Worm (Caenorhabditis elegans) whole organism, young adult: ENCODE measurements around the gene srh-246.
"Not testable (repeated sequence)": the region's sequence is repeated elsewhere in the genome, so short reads cannot be mapped to it uniquely, and the experiment has no call there.

Experiments used
- B0261.1 ChIP-seq: sonication (generic microtip); optimal IDR thresholded peaks from 2 replicates; lab custom pipeline; 2016; ENCODE audit warnings: mild to moderate bottlenecking, missing genetic modification characterization, moderate library complexity, missing compliant biosample characterization
- D2030.7 ChIP-seq: fragments of 200-800 bp; sonication (Bioruptor generic); IDR thresholded peaks from 2 replicates; pipeline ENCODE4 v1.3.6; 2022; ENCODE audit warnings: missing genetic modification reagents, missing genetic modification characterization, missing compliant biosample characterization
- F23B12.7 ChIP-seq: sonication (generic microtip); optimal IDR thresholded peaks from 2 replicates; lab custom pipeline; 2017; ENCODE audit warnings: missing genetic modification characterization, mild to moderate bottlenecking, missing compliant biosample characterization, antibody characterized with exemption, moderate library complexity; ENCODE audit not compliant: insufficient read depth
- F57A8.1 ChIP-seq: fragments of 200-800 bp; sonication (Bioruptor generic); optimal IDR thresholded peaks from 2 replicates; lab custom pipeline; 2018; ENCODE audit warnings: mild to moderate bottlenecking, missing genetic modification characterization, moderate library complexity, missing compliant biosample characterization
- ZK185.1 ChIP-seq: sonication (generic microtip); optimal IDR thresholded peaks from 2 replicates; lab custom pipeline; 2016; ENCODE audit warnings: mild to moderate bottlenecking, missing genetic modification characterization, missing compliant biosample characterization; ENCODE audit not compliant: poor library complexity, severe bottlenecking
- aptf-3 ChIP-seq: fragments of 200-800 bp; sonication (Bioruptor generic); IDR thresholded peaks from 2 replicates; pipeline ENCODE4 v1.3.6; 2022; ENCODE audit warnings: missing genetic modification characterization, missing compliant biosample characterization
- atf-7 ChIP-seq: sonication (generic microtip); optimal IDR thresholded peaks from 2 replicates; lab custom pipeline; 2017; ENCODE audit warnings: mild to moderate bottlenecking, missing genetic modification characterization, missing compliant biosample characterization
- athp-1 ChIP-seq: sonication (generic microtip); optimal IDR thresholded peaks from 2 replicates; lab custom pipeline; 2017; ENCODE audit warnings: mild to moderate bottlenecking, missing genetic modification characterization, missing compliant biosample characterization
- attf-5 ChIP-seq: fragments of 200-800 bp; sonication (Bioruptor generic); optimal IDR thresholded peaks from 2 replicates; lab custom pipeline; 2018; ENCODE audit warnings: mild to moderate bottlenecking, missing genetic modification characterization, missing compliant biosample characterization
- attf-6 ChIP-seq: fragments of 200-800 bp; sonication (Bioruptor generic); IDR thresholded peaks from 2 replicates; pipeline ENCODE4 v1.3.6; 2022; ENCODE audit warnings: missing genetic modification reagents, missing genetic modification characterization, missing compliant biosample characterization
- ceh-40 ChIP-seq: fragments of 200-800 bp; sonication (Bioruptor generic); IDR thresholded peaks from 2 replicates; pipeline ENCODE4 v1.3.6; 2022; ENCODE audit warnings: missing genetic modification characterization, missing compliant biosample characterization
- ceh-91 ChIP-seq: fragments of 200-800 bp; sonication (Bioruptor generic); IDR thresholded peaks from 2 replicates; pipeline ENCODE4 v1.3.6; 2022; ENCODE audit warnings: missing genetic modification reagents, missing genetic modification characterization, missing compliant biosample characterization
- chd-7 ChIP-seq: sonication (generic microtip); optimal IDR thresholded peaks from 2 replicates; lab custom pipeline; 2016; ENCODE audit warnings: mild to moderate bottlenecking, missing genetic modification characterization, moderate library complexity, missing compliant biosample characterization
- egrh-3 ChIP-seq: fragments of 200-800 bp; sonication (Bioruptor generic); IDR thresholded peaks from 2 replicates; pipeline ENCODE4 v1.3.6; 2022; ENCODE audit warnings: missing genetic modification reagents, missing genetic modification characterization, missing compliant biosample characterization
- gei-17 ChIP-seq: fragments of 200-800 bp; sonication (Bioruptor generic); optimal IDR thresholded peaks from 2 replicates; lab custom pipeline; 2018; ENCODE audit warnings: mild to moderate bottlenecking, missing genetic modification characterization, missing compliant biosample characterization
- hmg-1.2 ChIP-seq: fragments of 200-800 bp; sonication (Bioruptor generic); IDR thresholded peaks from 2 replicates; pipeline ENCODE4 v1.3.6; 2022; ENCODE audit warnings: missing genetic modification reagents, missing genetic modification characterization, missing compliant biosample characterization
- lin-26 ChIP-seq: fragments of 200-800 bp; sonication (Bioruptor generic); IDR thresholded peaks from 2 replicates; pipeline ENCODE4 v1.3.6; 2022; ENCODE audit warnings: missing genetic modification reagents, missing genetic modification characterization, missing compliant biosample characterization
- lin-54 ChIP-seq: fragments of 200-800 bp; sonication (Bioruptor generic); optimal IDR thresholded peaks from 2 replicates; lab custom pipeline; 2018; ENCODE audit warnings: mild to moderate bottlenecking, missing genetic modification characterization, missing compliant biosample characterization
- lsl-1 ChIP-seq: fragments of 200-800 bp; sonication (Bioruptor generic); optimal IDR thresholded peaks from 2 replicates; lab custom pipeline; 2018; ENCODE audit warnings: mild to moderate bottlenecking, missing genetic modification characterization, moderate library complexity, missing compliant biosample characterization
- madf-8 ChIP-seq: fragments of 200-800 bp; sonication (Bioruptor generic); conservative IDR thresholded peaks from 2 replicates; pipeline ENCODE4 v1.3.6; 2022; ENCODE audit warnings: missing genetic modification reagents, missing genetic modification characterization, missing compliant biosample characterization
- nfya-2 ChIP-seq: fragments of 200-800 bp; sonication (Bioruptor generic); IDR thresholded peaks from 2 replicates; pipeline ENCODE4 v1.3.6; 2022; ENCODE audit warnings: missing genetic modification reagents, missing genetic modification characterization, missing compliant biosample characterization
- nhr-80 ChIP-seq: sonication (generic microtip); optimal IDR thresholded peaks from 2 replicates; lab custom pipeline; 2016; ENCODE audit warnings: missing genetic modification characterization, missing compliant biosample characterization
- pbrm-1 ChIP-seq: fragments of 200-800 bp; sonication (Bioruptor generic); IDR thresholded peaks from 2 replicates; pipeline ENCODE4 v1.3.6; 2022; ENCODE audit warnings: missing genetic modification reagents, missing genetic modification characterization, missing compliant biosample characterization
- rcor-1 ChIP-seq: fragments of 200-800 bp; sonication (Bioruptor generic); IDR thresholded peaks from 2 replicates; pipeline ENCODE4 v1.3.6; 2022; ENCODE audit warnings: missing genetic modification reagents, missing genetic modification characterization, missing compliant biosample characterization
- rec-8 ChIP-seq, 2 experiments: sonication (generic microtip); optimal IDR thresholded peaks; 2 replicates each; lab custom pipeline; 2016; ENCODE audit warnings: mild to moderate bottlenecking in 2 of 2, missing genetic modification characterization in 2 of 2, missing genetic modification reagents in 2 of 2, missing genotype in 2 of 2, missing biosample characterization in 1 of 2, missing compliant biosample characterization in 1 of 2, moderate library complexity in 1 of 2
- rpc-1 ChIP-seq, 2 experiments: fragments of 150-350 bp in 1 of 2; sonication (generic microtip) in 1 of 2; optimal IDR thresholded peaks; 2 replicates each; lab custom pipeline; 2014 to 2018; ENCODE audit warnings: missing biosample characterization in 1 of 2, missing genetic modification characterization in 1 of 2, missing genetic modification reagents in 1 of 2, missing genotype in 1 of 2
- tbp1 ChIP-seq: fragments of 200-800 bp; sonication (Bioruptor generic); optimal IDR thresholded peaks from 2 replicates; lab custom pipeline; 2018; ENCODE audit warnings: mild to moderate bottlenecking, missing genetic modification characterization, missing compliant biosample characterization
- tbx-9 ChIP-seq: sonication (generic microtip); optimal IDR thresholded peaks from 2 replicates; lab custom pipeline; 2016; ENCODE audit warnings: borderline replicate concordance, missing genetic modification characterization, inconsistent platforms, missing compliant biosample characterization
- ztf-22 ChIP-seq: fragments of 200-800 bp; sonication (Bioruptor generic); optimal IDR thresholded peaks from 2 replicates; lab custom pipeline; 2018; ENCODE audit warnings: mild to moderate bottlenecking, missing genetic modification characterization, moderate library complexity, missing compliant biosample characterization
- ztf-25 ChIP-seq: fragments of 200-800 bp; sonication (Bioruptor generic); IDR thresholded peaks from 2 replicates; pipeline ENCODE4 v1.3.6; 2022; ENCODE audit warnings: missing genetic modification reagents, missing genetic modification characterization, missing compliant biosample characterization
- ztf-28 ChIP-seq: fragments of 200-800 bp; sonication (Bioruptor generic); IDR thresholded peaks from 2 replicates; pipeline ENCODE4 v1.3.6; 2022; ENCODE audit warnings: missing genetic modification reagents, missing genetic modification characterization, missing compliant biosample characterization

The srh-246 gene

DNA sequence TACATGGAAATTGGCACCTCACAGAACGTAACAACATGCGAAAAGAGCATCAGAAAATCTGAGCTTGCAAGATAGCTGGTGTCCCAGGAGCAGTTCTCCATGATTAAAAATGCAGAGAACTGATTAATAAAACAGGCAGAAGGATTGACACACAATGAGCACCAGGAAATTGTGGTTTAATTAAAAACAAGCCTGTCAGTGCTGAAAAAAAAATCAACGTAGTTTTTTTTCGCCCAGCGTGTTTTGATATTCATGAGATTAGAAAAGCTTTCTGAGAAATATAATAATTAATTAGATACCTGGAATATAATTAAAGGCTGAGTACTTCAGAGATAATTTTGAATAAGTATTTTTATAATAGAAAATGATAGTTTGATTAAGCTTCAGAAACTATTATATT, at the start of gene srh-246:
Gene srh-246 (minus strand): TSS at position 101 of the 400 bp plus-strand sequence.
- TF ChIP-seq F57A8.1 (no peak), ZK185.1 (tag; lab: Kevin White, UChicago) (no peak), egrh-3 (GFP tag; lab: Robert Waterston, UW) (no peak), pbrm-1 (GFP tag; lab: Robert Waterston, UW) (no peak), rcor-1 (GFP tag; lab: Robert Waterston, UW) (no peak), attf-6 (no peak), rpc-1 (optimal IDR thresholded peaks at IDR 0.05; lab: Kevin White, UChicago) (no peak), rpc-1 (tag; optimal IDR thresholded peaks at IDR 0.05; lab: Kevin White, UChicago) (no peak), gei-17 (GFP tag; lab: Kevin White, UChicago) (no peak), ceh-91 (no peak)

- no peak for TF ChIP-seq lsl-1 (GFP tag; lab: Kevin White, UChicago)
These were observed 49.3 kb upstream of the srh-246 start, which contains the start of gene srbc-38 for ce11 chrV:706918-707317. Gene srbc-38, plus strand, starts transcription at chrV:707218.

- TF ChIP-seq aptf-3 (GFP tag; lab: Robert Waterston, UW) (0 out of 2 replicates have a peak, but pooled peaks have one; percentile 31), rpc-1 (tag; optimal IDR thresholded peaks at IDR 0.05; lab: Kevin White, UChicago) (peak; percentile 50), ztf-25 (GFP tag; lab: Robert Waterston, UW) (peak; percentile 67; the same call in 1 of the 2 replicates), tbp1 (GFP tag; lab: Kevin White, UChicago) (peak; percentile 82), D2030.7 (GFP tag; lab: Robert Waterston, UW) (peak; percentile 26; the same call in 1 of the 2 replicates), B0261.1 (peak; percentile 54), lin-26 (GFP tag; lab: Robert Waterston, UW) (peak; percentile 87)
- not testable (repeated sequence) for TF ChIP-seq rpc-1 (optimal IDR thresholded peaks at IDR 0.05; lab: Kevin White, UChicago)
These were observed 48.9 kb upstream of the srh-246 start for ce11 chrV:706449-706848.

DNA sequence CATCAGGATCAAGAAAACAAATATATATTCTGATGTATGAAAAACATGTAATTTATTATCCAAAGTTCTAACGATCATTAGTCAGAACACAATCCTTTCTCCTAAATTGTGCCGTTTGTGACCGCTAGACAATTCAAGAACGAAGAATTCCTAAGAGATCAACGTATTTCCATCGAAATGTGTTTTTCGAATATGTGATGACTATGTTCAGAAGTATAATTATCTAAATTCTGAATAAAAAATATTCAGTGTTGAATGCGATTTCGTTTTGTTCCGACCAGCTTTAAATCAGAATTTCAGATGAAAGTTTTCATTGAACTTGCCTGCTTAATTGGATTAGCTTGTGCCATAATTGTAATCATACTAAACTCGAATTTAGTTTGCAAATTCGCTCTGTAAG, 44.7 kb upstream of the srh-246 start, which contains the start of gene srbc-37:
Gene srbc-37 (plus strand): TSS at position 301 of the 400 bp plus-strand sequence.
- TF ChIP-seq hmg-1.2 (GFP tag; lab: Robert Waterston, UW) (no peak), ztf-22 (GFP tag; lab: Kevin White, UChicago) (no peak), ztf-28 (GFP tag; lab: Robert Waterston, UW) (no peak), athp-1 (tag; lab: Kevin White, UChicago) (no peak), nfya-2 (GFP tag; lab: Robert Waterston, UW) (no peak), chd-7 (tag; lab: Kevin White, UChicago) (no peak), ceh-40 (GFP tag; lab: Robert Waterston, UW) (no peak), F23B12.7 (no peak), madf-8 (GFP tag; lab: Robert Waterston, UW) (no peak), attf-5 (GFP tag; lab: Kevin White, UChicago) (no peak), tbx-9 (tag; lab: Kevin White, UChicago) (no peak), nhr-80 (no peak), atf-7 (no peak), rec-8 (tag; optimal IDR thresholded peaks at IDR 0.05; lab: Kevin White, UChicago) (no peak), lin-54 (GFP tag; lab: Kevin White, UChicago) (no peak)
